Worm (Caenorhabditis elegans): Measurements from ENCODE around the gene Y24D9A.6.

- TF ChIP-seq tbx-11 (GFP tag; IDR thresholded peaks at IDR 0.05) (no peak), scrt-1 (GFP tag; IDR thresholded peaks at IDR 0.05) (no peak), flt-1 (GFP tag; IDR thresholded peaks at IDR 0.05) (no peak), ama-1 (optimal IDR thresholded peaks at IDR 0.05) (no peak), hnd-1 (tag; optimal IDR thresholded peaks at IDR 0.05) (no peak), F13C5.2 (tag; optimal IDR thresholded peaks at IDR 0.05) (no peak), tra-4 (tag; optimal IDR thresholded peaks at IDR 0.05) (no peak), ceh-36 (tag; optimal IDR thresholded peaks at IDR 0.05) (no peak), tbx-37 (GFP tag; conservative IDR thresholded peaks at IDR 0.05) (no peak), aly-1 (tag; optimal IDR thresholded peaks at IDR 0.05) (no peak), ets-7 (tag; optimal IDR thresholded peaks at IDR 0.05) (no peak)
Measured at ce11 chrIV:4397586-4397985, 2.6 kb downstream of the Y24D9A.6 start.
